Worm (Caenorhabditis elegans) whole organism, L4/young adult: ENCODE results near the gene F38B6.8.

Experiments used
- W03F9.2 ChIP-seq: fragments of 150-350 bp; optimal IDR thresholded peaks from 2 replicates; lab custom pipeline; 2014; ENCODE audit warnings: missing biosample characterization, missing genetic modification characterization
- dao-5 ChIP-seq: sonication (generic microtip); optimal IDR thresholded peaks from 2 replicates; lab custom pipeline; 2016; ENCODE audit warnings: missing genotype, missing genetic modification characterization, moderate library complexity, missing compliant biosample characterization
- him-1 ChIP-seq: sonication (generic microtip); optimal IDR thresholded peaks from 2 replicates; lab custom pipeline; 2016; ENCODE audit warnings: missing genotype, missing genetic modification reagents, missing genetic modification characterization, missing compliant biosample characterization

- TF ChIP-seq him-1 = no peak
- no peak for TF ChIP-seq dao-5
- no peak for TF ChIP-seq W03F9.2 (tag; lab: Kevin White, UChicago)
These were observed 15.1 kb downstream of the F38B6.8 start for ce11 chrX:6667468-6667867.
